Worm (Caenorhabditis elegans): ENCODE measurements around the gene cln-3.1.
A peak's percentile ranks its signal among the peaks of the same experiment; 100 is the strongest.

cln-3.1 gene

ce11 chrV:11314025-11314880, 48.8 kb upstream of the cln-3.1 start (continued):
- TF ChIP-seq F26F4.8 (GFP tag; conservative IDR thresholded peaks at IDR 0.05) (peak; percentile 100), mdl-1 (tag; optimal IDR thresholded peaks at IDR 0.05) (peak in 1 of 2 experiments; percentile 49), nhr-48 (tag; optimal IDR thresholded peaks at IDR 0.05) (peak; percentile 79), lin-29 (GFP tag; IDR thresholded peaks at IDR 0.05) (peak; percentile 92), fos-1 (tag; optimal IDR thresholded peaks at IDR 0.05) (no peak), zip-2 (tag; optimal IDR thresholded peaks at IDR 0.05) (no peak), madf-9 (GFP tag; conservative IDR thresholded peaks at IDR 0.05) (peak; percentile 97), ceh-82 (tag; optimal IDR thresholded peaks at IDR 0.05) (no peak), hlh-30 (tag; optimal IDR thresholded peaks at IDR 0.05; ENCODE audit: insufficient read depth) (peak; percentile 98), D1046.2 (GFP tag; IDR thresholded peaks at IDR 0.05) (peak; percentile 97), ceh-28 (tag; optimal IDR thresholded peaks at IDR 0.05) (no peak), tag-97 (GFP tag; IDR thresholded peaks at IDR 0.05) (0 out of 2 replicates have a peak, but pooled peaks have one; percentile 85), mxl-3 (GFP tag; optimal IDR thresholded peaks at IDR 0.05) (peak; percentile 95), jun-1 (tag; optimal IDR thresholded peaks at IDR 0.05) (peak; percentile 86), aha-1 (tag) (peak; percentile 93), nhr-11 (tag; optimal IDR thresholded peaks at IDR 0.05) (peak; percentile 57), lim-7 (GFP tag; IDR thresholded peaks at IDR 0.05) (peak; percentile 100), mep-1 (tag; optimal IDR thresholded peaks at IDR 0.05) (peak; percentile 92), spr-1 (tag; optimal IDR thresholded peaks at IDR 0.05) (peak; percentile 88), snpc-1.2 (GFP tag; IDR thresholded peaks at IDR 0.05) (peak; percentile 96), arid-1 (GFP tag; conservative IDR thresholded peaks at IDR 0.05) (peak; percentile 98), ztf-7 (tag; optimal IDR thresholded peaks at IDR 0.05) (peak; percentile 87), hif-1 (tag; optimal IDR thresholded peaks at IDR 0.05) (peak in 1 of 2 experiments; percentile 82), lsy-2 (tag; optimal IDR thresholded peaks at IDR 0.05) (peak; percentile 39 to 78), saeg-2 (GFP tag; IDR thresholded peaks at IDR 0.05) (peak; percentile 96), nhr-77 (tag; optimal IDR thresholded peaks at IDR 0.05) (peak; percentile 76), mdt-29 (GFP tag; IDR thresholded peaks at IDR 0.05) (peak; percentile 92), unc-130 (GFP tag; optimal IDR thresholded peaks at IDR 0.05) (peak; percentile 96), egl-43 (GFP tag; IDR thresholded peaks at IDR 0.05) (peak; percentile 100), ZK337.2 (GFP tag; IDR thresholded peaks at IDR 0.05) (peak; percentile 95), skn-1 (tag; optimal IDR thresholded peaks at IDR 0.05) (no peak), sdz-12 (GFP tag; optimal IDR thresholded peaks at IDR 0.05) (peak; percentile 99), nhr-25 (tag; optimal IDR thresholded peaks at IDR 0.05; ENCODE audit: borderline replicate concordance, insufficient read depth) (peak; percentile 79), ceh-62 (tag; optimal IDR thresholded peaks at IDR 0.05) (no peak), dmd-6 (GFP tag; IDR thresholded peaks at IDR 0.05) (peak; percentile 89), lin-1 (GFP tag; IDR thresholded peaks at IDR 0.05) (peak; percentile 98), lin-15B (tag; optimal IDR thresholded peaks at IDR 0.05) (peak; percentile 28), ztf-11 (tag; optimal IDR thresholded peaks at IDR 0.05) (no peak), dmd-8 (GFP tag; IDR thresholded peaks at IDR 0.05) (peak; percentile 100)

ce11 chrV:11312904-11313303, 47.5 kb upstream of the cln-3.1 start:
- TF ChIP-seq aha-1 (tag) (peak; percentile 77), unc-62 (GFP tag; optimal IDR thresholded peaks at IDR 0.05 in 1 of 2) (peak in 1 of 2 experiments; percentile 24), unc-62 (tag; optimal IDR thresholded peaks at IDR 0.05) (no peak), F49E8.2 (tag; optimal IDR thresholded peaks at IDR 0.05; ENCODE audit: borderline replicate concordance) (no peak)
